Worm (Caenorhabditis elegans): Measurements from ENCODE around the gene E04F6.8.

E04F6.8 gene

DNA sequence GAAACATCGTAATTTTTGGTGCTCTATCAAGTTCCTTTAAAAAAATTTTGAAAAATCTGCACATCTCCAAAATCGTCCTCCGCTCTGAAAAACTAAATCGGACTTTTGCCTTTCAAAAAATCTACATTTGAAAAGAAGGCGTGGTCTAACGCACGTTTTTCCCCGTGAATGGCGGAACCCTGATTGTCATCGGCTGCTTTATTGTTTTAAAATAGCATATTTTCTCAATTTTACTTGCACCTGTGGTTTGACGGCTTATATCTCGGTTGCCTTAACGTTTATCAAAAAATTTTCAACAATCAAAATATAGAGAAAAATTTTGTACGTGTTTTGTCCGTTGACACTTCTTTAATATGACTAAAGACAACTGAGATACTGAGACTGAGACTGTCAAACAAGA lies 20.8 kb upstream of the E04F6.8 start:
- no peak for TF ChIP-seq ceh-83 (GFP tag; optimal IDR thresholded peaks at IDR 0.05)
- TF ChIP-seq ceh-39 (tag; optimal IDR thresholded peaks at IDR 0.05): no peak
- no peak for TF ChIP-seq elt-1 (tag; optimal IDR thresholded peaks at IDR 0.05; ENCODE audit: borderline replicate concordance, insufficient read depth)
- no peak for TF ChIP-seq cnd-1 (tag; optimal IDR thresholded peaks at IDR 0.05)
- no peak for TF ChIP-seq lsy-2 (tag; optimal IDR thresholded peaks at IDR 0.05)
- TF ChIP-seq drap-1 (GFP tag; optimal IDR thresholded peaks at IDR 0.05): no peak
- TF ChIP-seq ceh-43 (GFP tag; optimal IDR thresholded peaks at IDR 0.05): no peak
- TF ChIP-seq hlh-1 (tag; optimal IDR thresholded peaks at IDR 0.05): no peak
- TF ChIP-seq unc-120 (tag; optimal IDR thresholded peaks at IDR 0.05; ENCODE audit: poor library complexity, severe bottlenecking): no peak
- TF ChIP-seq nhr-12 (tag; optimal IDR thresholded peaks at IDR 0.05): no peak
- TF ChIP-seq unc-62 (GFP tag; optimal IDR thresholded peaks at IDR 0.05): no peak
- no peak for TF ChIP-seq ztf-11 (tag; optimal IDR thresholded peaks at IDR 0.05)
- no peak for TF ChIP-seq flh-1 (GFP tag; optimal IDR thresholded peaks at IDR 0.05)
- TF ChIP-seq pha-4 (tag; optimal IDR thresholded peaks at IDR 0.05): no peak
- no peak for TF ChIP-seq tbx-8 (GFP tag; optimal IDR thresholded peaks at IDR 0.05)

DNA sequence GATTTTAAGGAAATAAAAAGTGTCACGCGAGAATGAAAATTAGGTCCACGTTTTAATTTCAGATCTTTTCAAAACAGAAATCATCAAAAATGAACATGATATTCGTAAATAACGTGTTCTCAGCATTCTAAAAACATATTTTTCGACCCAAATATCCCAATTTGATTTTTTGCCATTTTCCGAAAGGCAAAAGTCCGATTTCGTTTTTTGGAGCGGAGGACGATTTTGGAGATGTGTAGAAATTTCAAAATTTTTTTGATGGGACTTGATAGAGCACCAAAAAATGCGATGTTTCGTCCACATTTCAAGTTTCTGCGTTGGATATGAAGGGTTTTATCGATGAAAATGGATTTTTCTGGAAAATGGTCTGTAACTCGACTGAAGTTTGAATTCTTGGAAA lies 19.5 kb upstream of the E04F6.8 start:
- TF ChIP-seq nhr-12 (tag; optimal IDR thresholded peaks at IDR 0.05) (no peak), nhr-237 (tag; optimal IDR thresholded peaks at IDR 0.05) (no peak), snpc-4 (tag; optimal IDR thresholded peaks at IDR 0.05) (no peak), elt-1 (tag; optimal IDR thresholded peaks at IDR 0.05; ENCODE audit: borderline replicate concordance, insufficient read depth) (no peak), mep-1 (tag; optimal IDR thresholded peaks at IDR 0.05) (no peak), flh-1 (GFP tag; optimal IDR thresholded peaks at IDR 0.05) (no peak), cnd-1 (tag; optimal IDR thresholded peaks at IDR 0.05) (no peak), mls-2 (tag; optimal IDR thresholded peaks at IDR 0.05) (no peak), nhr-28 (tag; optimal IDR thresholded peaks at IDR 0.05) (no peak), unc-39 (tag; optimal IDR thresholded peaks at IDR 0.05) (no peak), ceh-39 (tag; optimal IDR thresholded peaks at IDR 0.05) (no peak), tbx-8 (GFP tag; optimal IDR thresholded peaks at IDR 0.05) (no peak), pha-4 (tag; optimal IDR thresholded peaks at IDR 0.05) (no peak), blmp-1 (tag; optimal IDR thresholded peaks at IDR 0.05) (no peak), zip-8 (tag; optimal IDR thresholded peaks at IDR 0.05) (no peak), sem-2 (GFP tag; optimal IDR thresholded peaks at IDR 0.05) (no peak), ceh-43 (GFP tag; optimal IDR thresholded peaks at IDR 0.05) (no peak), nhr-76 (tag; optimal IDR thresholded peaks at IDR 0.05) (no peak), ham-2 (GFP tag; optimal IDR thresholded peaks at IDR 0.05) (no peak)

DNA sequence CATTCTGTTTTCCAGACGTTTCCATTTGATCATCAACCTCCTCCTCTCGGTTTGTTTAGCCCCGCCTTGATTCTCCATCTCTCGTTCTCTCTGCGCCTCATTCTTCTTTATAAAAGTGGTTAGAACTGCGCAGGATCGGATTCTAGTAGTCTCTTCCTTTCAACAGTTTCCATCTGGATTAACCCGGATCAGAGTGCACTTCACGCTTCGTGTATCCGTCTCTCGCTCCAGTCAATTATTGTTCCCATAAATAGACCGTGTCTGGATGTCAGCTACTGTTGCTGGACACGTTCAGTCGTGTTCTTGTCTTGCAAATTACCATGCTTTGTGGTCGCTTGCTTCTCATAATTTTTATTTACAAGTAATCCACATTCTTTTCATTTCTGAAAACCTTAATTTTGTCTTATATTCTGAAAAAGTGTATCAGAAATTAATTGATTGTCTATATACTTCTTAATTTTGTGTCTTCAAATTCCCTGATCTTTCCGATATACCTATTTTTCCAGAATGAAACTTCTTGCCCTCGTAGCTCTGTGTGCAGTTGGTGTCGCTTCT lies 17.5 kb upstream of the E04F6.8 start, which contains the start of gene F32A5.4:
Gene F32A5.4, plus strand, starts transcription at position 505 of the 555 bp plus-strand sequence.
- TF ChIP-seq drap-1 (GFP tag; optimal IDR thresholded peaks at IDR 0.05) (no peak), ham-2 (GFP tag; optimal IDR thresholded peaks at IDR 0.05) (no peak), M03D4.4 (tag; optimal IDR thresholded peaks at IDR 0.05) (no peak)

DNA sequence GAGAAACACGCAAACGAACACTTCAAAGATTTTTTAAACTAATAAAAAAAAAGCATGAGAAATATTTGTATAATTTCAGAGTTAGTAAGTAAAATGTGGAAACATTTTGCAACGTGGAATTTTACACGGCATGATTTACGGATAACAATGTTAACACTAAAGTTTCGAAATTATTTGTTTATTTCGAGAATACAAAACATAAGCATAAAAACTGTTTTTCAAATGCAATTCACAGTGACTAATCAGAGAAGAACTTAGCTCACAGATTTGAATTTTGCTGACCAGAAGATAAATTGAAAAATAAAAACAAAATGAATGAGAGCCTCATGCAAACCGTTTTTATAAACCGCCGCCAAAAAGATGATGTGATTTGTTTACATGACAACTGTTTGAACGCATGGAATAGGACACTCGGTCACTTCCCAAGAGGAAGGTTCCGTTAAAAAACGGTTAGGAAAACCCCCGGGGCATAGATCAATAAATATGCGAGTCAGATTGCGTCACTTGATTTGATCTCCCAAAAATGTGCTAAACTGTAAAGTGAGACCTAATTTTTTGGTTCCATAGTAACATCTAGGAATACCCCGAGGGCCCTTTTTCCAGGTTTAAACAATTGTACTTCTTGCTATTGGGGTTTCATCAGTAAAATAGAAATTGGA lies 14.8 kb upstream of the E04F6.8 start, which contains the start of gene clh-3:
Gene clh-3, minus strand, starts transcription at position 51 of the 659 bp plus-strand sequence.
- TF ChIP-seq blmp-1 (tag; optimal IDR thresholded peaks at IDR 0.05): no peak
- no peak for TF ChIP-seq ceh-43 (GFP tag; optimal IDR thresholded peaks at IDR 0.05)
- no peak for TF ChIP-seq zip-8 (tag; optimal IDR thresholded peaks at IDR 0.05)
- TF ChIP-seq pha-4 (tag; optimal IDR thresholded peaks at IDR 0.05): no peak
- TF ChIP-seq tbx-8 (GFP tag; optimal IDR thresholded peaks at IDR 0.05): no peak
- TF ChIP-seq drap-1 (GFP tag; optimal IDR thresholded peaks at IDR 0.05): no peak
- TF ChIP-seq lsy-2 (tag; optimal IDR thresholded peaks at IDR 0.05): no peak
- TF ChIP-seq unc-120 (tag; optimal IDR thresholded peaks at IDR 0.05; ENCODE audit: poor library complexity, severe bottlenecking): no peak
- TF ChIP-seq unc-62 (GFP tag; optimal IDR thresholded peaks at IDR 0.05): no peak
- no peak for TF ChIP-seq ztf-11 (tag; optimal IDR thresholded peaks at IDR 0.05)
- TF ChIP-seq elt-1 (tag; optimal IDR thresholded peaks at IDR 0.05; ENCODE audit: borderline replicate concordance, insufficient read depth): no peak
- TF ChIP-seq flh-1 (GFP tag; optimal IDR thresholded peaks at IDR 0.05): no peak
- TF ChIP-seq sptf-1 (tag; optimal IDR thresholded peaks at IDR 0.05): no peak
- no peak for TF ChIP-seq nhr-76 (tag; optimal IDR thresholded peaks at IDR 0.05)
- no peak for TF ChIP-seq nhr-12 (tag; optimal IDR thresholded peaks at IDR 0.05)
- no peak for TF ChIP-seq cnd-1 (tag; optimal IDR thresholded peaks at IDR 0.05)
- no peak for TF ChIP-seq nhr-237 (tag; optimal IDR thresholded peaks at IDR 0.05)
- TF ChIP-seq lin-32 (GFP tag; optimal IDR thresholded peaks at IDR 0.05): no peak
- TF ChIP-seq unc-39 (tag; optimal IDR thresholded peaks at IDR 0.05): no peak
